Fruit fly (Drosophila melanogaster): ENCODE results near the gene RnrL.

- TF ChIP-seq CG6854 (GFP tag; optimal IDR thresholded peaks at IDR 0.05) (no peak), Sox14 (GFP tag; optimal IDR thresholded peaks at IDR 0.05) (no peak), fd85E (GFP tag; optimal IDR thresholded peaks at IDR 0.05) (no peak)
These were observed 29.4 kb downstream of the RnrL start for dm6 chr2L:10298306-10298705.
